Worm (Caenorhabditis elegans) whole organism, L3 larva: ENCODE measurements around the gene Y75B12A.2.

Experiments
- R02D3.7 ChIP-seq: fragments of 150-350 bp; optimal IDR thresholded peaks from 2 replicates; lab custom pipeline; 2014; ENCODE audit warnings: missing biosample characterization, missing genetic modification characterization
- aly-2 ChIP-seq: fragments of 150-350 bp; optimal IDR thresholded peaks from 2 replicates; lab custom pipeline; 2014; ENCODE audit warnings: missing biosample characterization, missing genetic modification characterization

- TF ChIP-seq R02D3.7 (no peak), aly-2 (tag; lab: Kevin White, UChicago) (no peak)
Measured at ce11 chrV:15109260-15109659, at the start of gene Y75B12A.2.
